Fruit fly (Drosophila melanogaster): ENCODE results near the gene CG5866.

Gene CG5866

DNA sequence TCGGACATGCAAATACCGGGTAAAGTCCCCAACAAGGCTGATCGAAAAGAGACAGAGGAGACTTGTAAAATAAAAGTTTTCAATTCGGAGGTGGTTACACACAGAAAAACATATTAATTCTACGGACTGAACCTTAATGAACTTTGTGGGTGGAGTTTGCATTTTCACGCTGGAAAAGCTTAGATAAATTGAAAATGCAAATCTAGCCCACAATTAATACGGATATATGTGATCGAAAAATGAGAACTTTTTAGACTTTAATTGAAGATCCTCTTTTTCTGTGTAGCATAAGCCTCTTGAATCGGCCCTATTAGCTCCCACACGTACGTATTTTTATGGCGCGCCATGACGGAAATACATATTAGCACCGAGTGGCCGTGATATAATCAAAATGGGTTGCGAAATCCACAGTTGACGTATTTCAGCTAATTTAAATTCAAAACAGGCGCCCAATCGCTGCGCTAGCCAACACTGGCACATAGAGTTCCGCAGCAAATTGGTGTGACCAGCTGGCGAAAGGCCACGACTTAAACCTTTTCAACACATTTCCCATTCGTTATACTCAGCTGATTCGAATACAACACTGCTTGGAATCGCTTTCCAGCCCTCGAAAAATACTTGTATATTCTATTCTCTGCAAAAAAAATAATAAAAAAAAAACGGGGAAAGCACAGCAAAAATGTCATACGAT is 30.1 kb upstream of the CG5866 start (continued):
- TF ChIP-seq CG11723 (GFP tag; optimal IDR thresholded peaks at IDR 0.05) (no peak), Lpt (GFP tag; optimal IDR thresholded peaks at IDR 0.05) (no peak), Bgb (GFP tag; IDR thresholded peaks at IDR 0.05; ENCODE audit: partially characterized antibody) (peak; percentile 68; the same call in 1 of the 2 replicates), al (GFP tag; IDR thresholded peaks at IDR 0.05) (no peak), row (GFP tag; IDR thresholded peaks at IDR 0.05) (peak; percentile 74), lov (optimal IDR thresholded peaks at IDR 0.05) (no peak), lov (GFP tag; IDR thresholded peaks at IDR 0.05) (peak; percentile 66; the same call in 2 of the 3 replicates), az2 (GFP tag; optimal IDR thresholded peaks at IDR 0.05) (peak; percentile 20), caup (GFP tag; optimal IDR thresholded peaks at IDR 0.05; ENCODE audit: severe bottlenecking) (peak; percentile 81), CG4730 (GFP tag; IDR thresholded peaks at IDR 0.05) (peak; percentile 41; the same call in 1 of the 2 replicates), CG4282 (GFP tag; optimal IDR thresholded peaks at IDR 0.05) (peak; percentile 66), CG1792 (GFP tag; optimal IDR thresholded peaks at IDR 0.05) (peak; percentile 56), Kr (GFP tag; optimal IDR thresholded peaks at IDR 0.05) (no peak), HmgD (GFP tag; optimal IDR thresholded peaks at IDR 0.05) (peak; percentile 37), lab (GFP tag; optimal IDR thresholded peaks at IDR 0.05) (peak; percentile 76), C15 (GFP tag; IDR thresholded peaks at IDR 0.05) (no peak), jigr1 (GFP tag; IDR thresholded peaks at IDR 0.05) (0 out of 3 replicates have a peak, but pooled peaks have one; percentile 11), NC2β (GFP tag; optimal IDR thresholded peaks at IDR 0.05) (peak; percentile 31), Ravus (GFP tag; IDR thresholded peaks at IDR 0.05) (no peak), salm (tag; optimal IDR thresholded peaks at IDR 0.05) (no peak), CG1832 (GFP tag; optimal IDR thresholded peaks at IDR 0.05) (no peak), CG15269 (tag; optimal IDR thresholded peaks at IDR 0.05) (peak; percentile 75), NC2α (GFP tag; optimal IDR thresholded peaks at IDR 0.05) (no peak), hb (GFP tag; IDR thresholded peaks at IDR 0.05; ENCODE audit: partially characterized antibody) (no peak), GATAe (GFP tag; conservative IDR thresholded peaks at IDR 0.05) (no peak), Xrp1 (GFP tag; IDR thresholded peaks at IDR 0.05) (peak; percentile 64), Bteb2 (GFP tag; optimal IDR thresholded peaks at IDR 0.05) (peak; percentile 60), Ets97D (GFP tag; optimal IDR thresholded peaks at IDR 0.05) (peak; percentile 94), HmgZ (tag; optimal IDR thresholded peaks at IDR 0.05) (peak; percentile 65), B-H1 (GFP tag; IDR thresholded peaks at IDR 0.05) (no peak; the same call in 2 of the 3 replicates), HLH4C (GFP tag; IDR thresholded peaks at IDR 0.05; ENCODE audit: partially characterized antibody) (no peak), lola (GFP tag; optimal IDR thresholded peaks at IDR 0.05) (no peak), CG7357 (GFP tag; IDR thresholded peaks at IDR 0.05) (no peak), E2f1 (GFP tag; IDR thresholded peaks at IDR 0.05) (0 out of 2 replicates have a peak, but pooled peaks have one; percentile 18), pros (GFP tag; optimal IDR thresholded peaks at IDR 0.05) (no peak), dm (GFP tag; optimal IDR thresholded peaks at IDR 0.05) (peak; percentile 56), CG13287 (GFP tag; IDR thresholded peaks at IDR 0.05; ENCODE audit: partially characterized antibody) (peak; percentile 64), CG2116 (GFP tag; optimal IDR thresholded peaks at IDR 0.05) (peak; percentile 99), pan (optimal IDR thresholded peaks at IDR 0.05) (no peak), pan (GFP tag; optimal IDR thresholded peaks at IDR 0.05 in 1 of 2, IDR thresholded peaks at IDR 0.05 in 1 of 2) (peak in 1 of 2 experiments; percentile 44), tx (GFP tag; optimal IDR thresholded peaks at IDR 0.05) (peak; percentile 66), slp2 (GFP tag; optimal IDR thresholded peaks at IDR 0.05) (no peak), HLH54F (GFP tag; optimal IDR thresholded peaks at IDR 0.05) (peak; percentile 60), CG2120 (GFP tag; optimal IDR thresholded peaks at IDR 0.05) (peak; percentile 83), peb (GFP tag; IDR thresholded peaks at IDR 0.05) (no peak), Doc3 (GFP tag; IDR thresholded peaks at IDR 0.05; ENCODE audit: partially characterized antibody) (no peak), cato (GFP tag; optimal IDR thresholded peaks at IDR 0.05; ENCODE audit: borderline replicate concordance) (peak; percentile 13), D19A (tag; optimal IDR thresholded peaks at IDR 0.05) (peak; percentile 12), MBD-R2 (GFP tag; IDR thresholded peaks at IDR 0.05) (peak; percentile 80), zfh2 (GFP tag; optimal IDR thresholded peaks at IDR 0.05) (peak; percentile 61)
